Worm (Caenorhabditis elegans) whole organism, young adult: ENCODE measurements around the gene npr-2.
"Not testable (repeated sequence)": the region's sequence is repeated elsewhere in the genome, so short reads cannot be mapped to it uniquely, and the experiment has no call there.

ENCODE experiments used
- B0261.1 ChIP-seq: sonication (generic microtip); optimal IDR thresholded peaks from 2 replicates; lab custom pipeline; 2016; ENCODE audit warnings: mild to moderate bottlenecking, missing genetic modification characterization, moderate library complexity, missing compliant biosample characterization
- F37B4.10 ChIP-seq: fragments of 200-800 bp; sonication (Bioruptor generic); IDR thresholded peaks from 2 replicates; pipeline ENCODE4 v1.3.6; 2022; ENCODE audit warnings: missing genetic modification characterization, missing compliant biosample characterization
- F39B2.1 ChIP-seq: fragments of 200-800 bp; sonication (Bioruptor generic); IDR thresholded peaks from 2 replicates; pipeline ENCODE4 v1.3.6; 2022; ENCODE audit warnings: missing genetic modification reagents, missing genetic modification characterization, missing compliant biosample characterization
- F49E8.2 ChIP-seq: sonication (generic microtip); optimal IDR thresholded peaks from 3 replicates; lab custom pipeline; 2017; ENCODE audit warnings: missing genetic modification characterization, mild to moderate bottlenecking, missing compliant biosample characterization, antibody characterized with exemption, moderate library complexity; ENCODE audit not compliant: insufficient read depth
- K12H6.12 ChIP-seq: fragments of 200-800 bp; sonication (Bioruptor generic); optimal IDR thresholded peaks from 2 replicates; lab custom pipeline; 2018; ENCODE audit warnings: mild to moderate bottlenecking, missing genetic modification characterization, missing compliant biosample characterization
- T26A5.8 ChIP-seq: sonication (generic microtip); optimal IDR thresholded peaks from 2 replicates; lab custom pipeline; 2016; ENCODE audit warnings: missing genetic modification characterization, missing compliant biosample characterization
- Y53F4B.3 ChIP-seq: fragments of 200-800 bp; sonication (Bioruptor generic); IDR thresholded peaks from 2 replicates; pipeline ENCODE4 v1.3.6; 2022; ENCODE audit warnings: missing genetic modification reagents, missing genetic modification characterization, missing compliant biosample characterization
- attf-5 ChIP-seq: fragments of 200-800 bp; sonication (Bioruptor generic); optimal IDR thresholded peaks from 2 replicates; lab custom pipeline; 2018; ENCODE audit warnings: mild to moderate bottlenecking, missing genetic modification characterization, missing compliant biosample characterization
- attf-6 ChIP-seq: fragments of 200-800 bp; sonication (Bioruptor generic); IDR thresholded peaks from 2 replicates; pipeline ENCODE4 v1.3.6; 2022; ENCODE audit warnings: missing genetic modification reagents, missing genetic modification characterization, missing compliant biosample characterization
- ccch-3 ChIP-seq: fragments of 200-800 bp; sonication (Bioruptor generic); optimal IDR thresholded peaks from 2 replicates; lab custom pipeline; 2018; ENCODE audit warnings: mild to moderate bottlenecking, missing genetic modification characterization, missing compliant biosample characterization
- cebp-1 ChIP-seq, 2 experiments: fragments of 200-800 bp in 1 of 2; sonication (Bioruptor generic) in 1 of 2; sonication (generic microtip) in 1 of 2; IDR thresholded peaks in 1 of 2; optimal IDR thresholded peaks in 1 of 2; 2 replicates each; pipeline versions ENCODE4 v1.3.6 to Lab custom; 2017 to 2022; ENCODE audit warnings: missing compliant biosample characterization in 2 of 2, missing genetic modification characterization in 2 of 2, mild to moderate bottlenecking in 1 of 2, missing genetic modification reagents in 1 of 2, moderate library complexity in 1 of 2
- ceh-91 ChIP-seq: fragments of 200-800 bp; sonication (Bioruptor generic); IDR thresholded peaks from 2 replicates; pipeline ENCODE4 v1.3.6; 2022; ENCODE audit warnings: missing genetic modification reagents, missing genetic modification characterization, missing compliant biosample characterization
- chd-7 ChIP-seq: sonication (generic microtip); optimal IDR thresholded peaks from 2 replicates; lab custom pipeline; 2016; ENCODE audit warnings: mild to moderate bottlenecking, missing genetic modification characterization, moderate library complexity, missing compliant biosample characterization
- dox-1 ChIP-seq: fragments of 200-800 bp; sonication (Bioruptor generic); IDR thresholded peaks from 2 replicates; pipeline ENCODE4 v1.3.6; 2022; ENCODE audit warnings: missing genetic modification reagents, missing genetic modification characterization, missing compliant biosample characterization
- dpl-1 ChIP-seq: fragments of 150-350 bp; optimal IDR thresholded peaks from 2 replicates; lab custom pipeline; 2014; ENCODE audit warnings: missing biosample characterization, missing genetic modification reagents, missing genetic modification characterization
- egl-18 ChIP-seq: fragments of 200-800 bp; sonication (Bioruptor generic); IDR thresholded peaks from 2 replicates; pipeline ENCODE4 v1.3.6; 2022; ENCODE audit warnings: missing genetic modification reagents, missing genetic modification characterization, missing compliant biosample characterization
- ekl-4 ChIP-seq: fragments of 200-800 bp; sonication (Bioruptor generic); IDR thresholded peaks from 2 replicates; pipeline ENCODE4 v1.3.6; 2022; ENCODE audit warnings: missing genetic modification reagents, missing genetic modification characterization, missing compliant biosample characterization
- ets-4 ChIP-seq: fragments of 200-800 bp; sonication (Bioruptor generic); optimal IDR thresholded peaks from 2 replicates; lab custom pipeline; 2018; ENCODE audit warnings: mild to moderate bottlenecking, missing genetic modification characterization, missing compliant biosample characterization
- him-1 ChIP-seq: sonication (generic microtip); optimal IDR thresholded peaks from 2 replicates; lab custom pipeline; 2016; ENCODE audit warnings: missing genotype, missing genetic modification reagents, missing genetic modification characterization, missing compliant biosample characterization
- hlh-12 ChIP-seq: sonication (generic microtip); optimal IDR thresholded peaks from 2 replicates; lab custom pipeline; 2016; ENCODE audit warnings: missing genetic modification characterization, missing compliant biosample characterization
- hlh-26 ChIP-seq: fragments of 200-800 bp; sonication (Bioruptor generic); conservative IDR thresholded peaks from 2 replicates; pipeline ENCODE4 v1.3.6; 2022; ENCODE audit warnings: missing genetic modification reagents, missing genetic modification characterization, missing compliant biosample characterization
- hmg-1.2 ChIP-seq: fragments of 200-800 bp; sonication (Bioruptor generic); IDR thresholded peaks from 2 replicates; pipeline ENCODE4 v1.3.6; 2022; ENCODE audit warnings: missing genetic modification reagents, missing genetic modification characterization, missing compliant biosample characterization
- lag-1 ChIP-seq: fragments of 200-800 bp; sonication (Bioruptor generic); IDR thresholded peaks from 2 replicates; pipeline ENCODE4 v1.3.6; 2022; ENCODE audit warnings: missing genetic modification reagents, missing genetic modification characterization, missing compliant biosample characterization
- lin-35 ChIP-seq, 3 experiments: fragments of 150-350 bp in 2 of 3; sonication (generic microtip) in 1 of 3; optimal IDR thresholded peaks; 2 replicates each; lab custom pipeline; 2014 to 2018; ENCODE audit warnings: missing biosample characterization in 3 of 3, missing genetic modification characterization in 3 of 3, missing genetic modification reagents in 3 of 3
- lin-40 ChIP-seq: sonication (generic microtip); optimal IDR thresholded peaks from 2 replicates; lab custom pipeline; 2016; ENCODE audit warnings: missing genetic modification characterization, mild to moderate bottlenecking, missing compliant biosample characterization, missing genotype, missing genetic modification reagents
- lsl-1 ChIP-seq: fragments of 200-800 bp; sonication (Bioruptor generic); optimal IDR thresholded peaks from 2 replicates; lab custom pipeline; 2018; ENCODE audit warnings: mild to moderate bottlenecking, missing genetic modification characterization, moderate library complexity, missing compliant biosample characterization
- mel-28 ChIP-seq: sonication (generic microtip); optimal IDR thresholded peaks from 2 replicates; lab custom pipeline; 2016; ENCODE audit warnings: borderline replicate concordance, mild to moderate bottlenecking, missing genetic modification characterization, missing compliant biosample characterization
- mxl-1 ChIP-seq: sonication (generic microtip); optimal IDR thresholded peaks from 2 replicates; lab custom pipeline; 2016; ENCODE audit warnings: missing genetic modification characterization, missing compliant biosample characterization
- nhr-80 ChIP-seq: sonication (generic microtip); optimal IDR thresholded peaks from 2 replicates; lab custom pipeline; 2016; ENCODE audit warnings: missing genetic modification characterization, missing compliant biosample characterization
- pbrm-1 ChIP-seq: fragments of 200-800 bp; sonication (Bioruptor generic); IDR thresholded peaks from 2 replicates; pipeline ENCODE4 v1.3.6; 2022; ENCODE audit warnings: missing genetic modification reagents, missing genetic modification characterization, missing compliant biosample characterization
- rcor-1 ChIP-seq: fragments of 200-800 bp; sonication (Bioruptor generic); IDR thresholded peaks from 2 replicates; pipeline ENCODE4 v1.3.6; 2022; ENCODE audit warnings: missing genetic modification reagents, missing genetic modification characterization, missing compliant biosample characterization
- snpc-1.1 ChIP-seq: sonication (generic microtip); optimal IDR thresholded peaks from 2 replicates; lab custom pipeline; 2017; ENCODE audit warnings: missing genetic modification characterization, mild to moderate bottlenecking, missing compliant biosample characterization, antibody characterized with exemption, moderate library complexity, missing genotype, missing genetic modification reagents; ENCODE audit not compliant: insufficient read depth
- snpc-4 ChIP-seq, 5 experiments: fragments of 150-350 bp in 1 of 5; sonication (generic microtip) in 4 of 5; optimal IDR thresholded peaks; 2 replicates each; lab custom pipeline; 2014 to 2018; ENCODE audit warnings: missing genetic modification characterization in 5 of 5, missing biosample characterization in 3 of 5, antibody characterized with exemption in 2 of 5, mild to moderate bottlenecking in 2 of 5, missing compliant biosample characterization in 2 of 5, missing genotype in 2 of 5, moderate library complexity in 2 of 5, missing genetic modification reagents in 1 of 5
- somi-1 ChIP-seq: fragments of 200-800 bp; sonication (Bioruptor generic); optimal IDR thresholded peaks from 2 replicates; lab custom pipeline; 2018; ENCODE audit warnings: mild to moderate bottlenecking, missing genetic modification characterization, missing compliant biosample characterization
- tlf-1 ChIP-seq: fragments of 200-800 bp; sonication (Bioruptor generic); optimal IDR thresholded peaks from 2 replicates; lab custom pipeline; 2018; ENCODE audit warnings: mild to moderate bottlenecking, missing genetic modification characterization, missing compliant biosample characterization
- unc-62 ChIP-seq: fragments of 150-350 bp; optimal IDR thresholded peaks from 2 replicates; lab custom pipeline; 2014; ENCODE audit warnings: missing biosample characterization, missing genetic modification reagents, missing genetic modification characterization
- ztf-18 ChIP-seq: sonication (generic microtip); optimal IDR thresholded peaks from 2 replicates; lab custom pipeline; 2016; ENCODE audit warnings: missing genotype, mild to moderate bottlenecking, missing genetic modification characterization, missing compliant biosample characterization
- ztf-25 ChIP-seq: fragments of 200-800 bp; sonication (Bioruptor generic); IDR thresholded peaks from 2 replicates; pipeline ENCODE4 v1.3.6; 2022; ENCODE audit warnings: missing genetic modification reagents, missing genetic modification characterization, missing compliant biosample characterization
- ztf-28 ChIP-seq: fragments of 200-800 bp; sonication (Bioruptor generic); IDR thresholded peaks from 2 replicates; pipeline ENCODE4 v1.3.6; 2022; ENCODE audit warnings: missing genetic modification reagents, missing genetic modification characterization, missing compliant biosample characterization

Gene npr-2

ce11 chrIV:9601595-9601994 lies 21.7 kb upstream of the npr-2 start, which contains the start of gene aat-1:
aat-1 (minus strand) TSS chrIV:9601695.
- no peak for TF ChIP-seq lsl-1
- no peak for TF ChIP-seq lin-35 (GFP tag; optimal IDR thresholded peaks at IDR 0.05; lab: Kevin White, UChicago)
- TF ChIP-seq mxl-1 (tag; lab: Kevin White, UChicago): no peak
- TF ChIP-seq T26A5.8 (tag; lab: Kevin White, UChicago): no peak

DNA sequence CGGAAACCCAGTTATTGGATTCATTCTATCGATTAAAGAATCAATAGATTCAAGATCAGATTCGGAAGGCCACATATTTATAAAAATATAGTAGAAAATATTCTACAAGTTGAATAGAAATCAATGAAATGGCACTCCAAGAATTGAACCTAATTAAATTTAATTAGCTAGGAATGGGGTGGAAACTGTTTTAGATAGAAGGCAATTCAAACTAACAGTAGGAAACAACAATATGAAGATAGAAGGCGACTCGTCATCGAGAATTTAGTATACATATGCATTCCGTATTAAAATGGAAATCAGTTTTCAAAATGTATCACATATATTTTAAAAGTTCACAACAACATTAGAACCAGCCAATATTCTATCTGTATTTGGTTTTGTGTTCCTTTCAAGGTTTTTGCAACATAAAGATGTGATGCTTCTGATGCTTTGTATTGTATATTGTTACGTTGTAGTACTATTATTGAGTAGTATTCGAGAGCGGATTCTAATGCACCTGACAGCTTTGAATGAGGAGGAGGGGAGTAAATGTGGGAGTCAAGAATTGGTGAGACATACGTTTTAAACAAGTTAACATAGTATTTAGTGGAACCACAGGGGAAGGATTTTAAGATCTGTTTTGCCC lies 16.0 kb upstream of the npr-2 start, which contains the start of the genes F27C8.3 and F27C8.2:
TSS of gene F27C8.3 (minus strand) at position 101 of the 628 bp plus-strand sequence.
TSS of gene F27C8.2 (plus strand) at position 578 of the 628 bp plus-strand sequence.
- TF ChIP-seq hmg-1.2 (GFP tag; lab: Robert Waterston, UW); rcor-1 (GFP tag; lab: Robert Waterston, UW); lin-40 (tag; lab: Kevin White, UChicago): not testable (repeated sequence)

DNA sequence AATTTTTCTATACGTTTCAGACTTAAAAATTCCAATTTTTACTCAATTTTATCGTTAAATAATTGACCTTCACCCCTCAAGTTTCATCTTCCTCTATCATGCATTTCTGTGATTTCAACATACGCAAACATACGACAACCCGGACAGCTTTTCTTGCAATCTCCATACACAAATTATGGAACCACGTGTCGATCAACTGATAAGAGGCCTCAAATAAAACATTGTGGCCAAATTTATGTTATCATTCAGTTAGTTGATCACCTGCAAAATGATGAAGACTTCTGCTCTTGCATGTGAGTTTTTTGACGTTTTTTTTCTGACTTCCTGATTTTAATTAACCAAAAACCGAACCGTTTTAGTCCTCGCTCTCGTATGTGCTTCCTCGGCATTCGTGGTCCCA lies 13.5 kb upstream of the npr-2 start, which contains the start of gene spp-18:
TSS of gene spp-18 (plus strand) at position 257 of the 400 bp plus-strand sequence.
- TF ChIP-seq ztf-28 (GFP tag; lab: Robert Waterston, UW): no peak
- peak; percentile 87 for TF ChIP-seq nhr-80 (tag; lab: Kevin White, UChicago)
- TF ChIP-seq lag-1 (GFP tag; lab: Robert Waterston, UW): no peak
- 0 out of 2 replicates have a peak, but pooled peaks have one; percentile 37 for TF ChIP-seq dox-1
- TF ChIP-seq attf-5: no peak
- peak; percentile 68; the same call in 1 of the 2 replicates for TF ChIP-seq cebp-1 (GFP tag; IDR thresholded peaks at IDR 0.05; lab: Robert Waterston, UW)
- TF ChIP-seq cebp-1 (tag; optimal IDR thresholded peaks at IDR 0.05; lab: Kevin White, UChicago): no peak
- TF ChIP-seq hlh-26 (GFP tag; lab: Robert Waterston, UW): no peak
- peak; percentile 75 for TF ChIP-seq ets-4 (GFP tag; lab: Kevin White, UChicago)
- no peak for TF ChIP-seq tlf-1

ce11 chrIV:9592413-9592812 lies 12.5 kb upstream of the npr-2 start, which contains the start of gene pei-1:
pei-1 (minus strand) TSS chrIV:9592513.
- TF ChIP-seq F39B2.1 (no peak), hmg-1.2 (GFP tag; lab: Robert Waterston, UW) (no peak), somi-1 (no peak), ztf-18 (no peak), unc-62 (GFP tag; lab: Kevin White, UChicago) (no peak), ztf-25 (GFP tag; lab: Robert Waterston, UW) (no peak), F49E8.2 (no peak), mel-28 (no peak), pbrm-1 (GFP tag; lab: Robert Waterston, UW) (no peak), nhr-80 (tag; lab: Kevin White, UChicago) (no peak), F37B4.10 (GFP tag; lab: Robert Waterston, UW) (no peak), ekl-4 (GFP tag; lab: Robert Waterston, UW) (no peak), dpl-1 (GFP tag; lab: Kevin White, UChicago) (no peak)
- TF ChIP-seq, all 124 proteins: peak for 0

DNA sequence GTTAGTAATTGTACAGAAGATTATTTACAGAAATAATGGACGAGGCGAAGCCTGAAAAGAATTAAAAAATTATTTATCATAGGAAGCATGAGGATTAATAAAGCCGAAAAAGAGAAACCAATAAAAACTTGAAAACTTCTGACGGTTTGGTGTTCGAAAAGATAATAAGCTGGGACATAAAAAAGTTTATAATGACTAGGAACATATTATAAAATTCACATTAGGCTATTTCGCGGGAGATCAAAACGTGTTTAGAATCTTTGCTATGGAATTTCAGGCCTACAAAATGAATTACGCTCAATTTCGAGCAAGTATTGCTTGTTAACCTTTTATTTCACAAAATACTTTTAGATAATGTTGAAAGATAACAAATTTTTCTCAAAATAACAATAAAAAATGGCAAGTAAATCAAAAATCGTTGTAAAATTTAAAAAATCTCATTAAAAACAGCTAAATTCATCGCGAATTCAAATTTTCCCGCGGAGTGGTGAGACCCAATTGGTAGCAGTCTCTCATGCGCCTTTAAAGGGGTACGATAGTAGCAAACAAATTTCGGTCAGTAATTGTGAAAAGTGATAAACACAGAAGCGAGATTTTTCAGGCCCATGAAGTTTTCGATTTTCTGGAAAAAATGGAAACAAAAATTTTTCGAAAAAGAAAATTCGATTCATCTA lies 9.0 kb upstream of the npr-2 start, which contains the start of gene trcs-1:
TSS of gene trcs-1 (minus strand) at position 51 of the 674 bp plus-strand sequence.
- TF ChIP-seq ccch-3: no peak
- TF ChIP-seq ceh-91 (GFP tag; lab: Robert Waterston, UW): peak; percentile 88
- TF ChIP-seq egl-18 (GFP tag; lab: Robert Waterston, UW): no peak
- TF ChIP-seq him-1 (tag; lab: Kevin White, UChicago): peak; percentile 32
- no peak for TF ChIP-seq hlh-12
- TF ChIP-seq attf-6 (GFP tag; lab: Robert Waterston, UW): 0 out of 2 replicates have a peak, but pooled peaks have one; percentile 64
- TF ChIP-seq chd-7 (tag; lab: Kevin White, UChicago): no peak
- TF ChIP-seq B0261.1 (tag; lab: Kevin White, UChicago): no peak
- no peak for TF ChIP-seq Y53F4B.3 (GFP tag; lab: Robert Waterston, UW)
- no peak for TF ChIP-seq hmg-1.2 (GFP tag; lab: Robert Waterston, UW)
- peak; percentile 74 for TF ChIP-seq snpc-1.1
- no peak for TF ChIP-seq ztf-18
- TF ChIP-seq snpc-4 (GFP tag; optimal IDR thresholded peaks at IDR 0.05; lab: Kevin White, UChicago): peak; percentile 66
- TF ChIP-seq snpc-4 (tag; optimal IDR thresholded peaks at IDR 0.05; lab: Kevin White, UChicago): peak in 3 of 4 experiments; percentile 10 to 78 (median 26)
- no peak for TF ChIP-seq K12H6.12 (tag; lab: Kevin White, UChicago)
